Worm (Caenorhabditis elegans) whole organism, early embryonic: ENCODE measurements around the gene fbxa-165.

Source experiments
- B0310.2 ChIP-seq: sonication (generic microtip); optimal IDR thresholded peaks from 2 replicates; lab custom pipeline; 2016; ENCODE audit warnings: mild to moderate bottlenecking, missing genetic modification characterization, missing compliant biosample characterization
- F13C5.2 ChIP-seq: sonication (generic microtip); optimal IDR thresholded peaks from 2 replicates; lab custom pipeline; 2017; ENCODE audit warnings: mild to moderate bottlenecking, missing genetic modification characterization, inconsistent platforms, missing compliant biosample characterization
- aly-1 ChIP-seq: sonication (generic microtip); optimal IDR thresholded peaks from 2 replicates; lab custom pipeline; 2016; ENCODE audit warnings: missing genetic modification characterization, missing compliant biosample characterization
- ama-1 ChIP-seq: fragments of 150-350 bp; optimal IDR thresholded peaks from 2 replicates; lab custom pipeline; 2014
- ceh-13 ChIP-seq: fragments of 200-800 bp; sonication (Bioruptor generic); optimal IDR thresholded peaks from 2 replicates; lab custom pipeline; 2018; ENCODE audit warnings: mild to moderate bottlenecking, missing genetic modification characterization, missing compliant biosample characterization
- ceh-36 ChIP-seq: sonication (generic microtip); optimal IDR thresholded peaks from 2 replicates; lab custom pipeline; 2016; ENCODE audit warnings: missing genetic modification characterization, inconsistent platforms, missing compliant biosample characterization
- ets-7 ChIP-seq: sonication (generic microtip); optimal IDR thresholded peaks from 2 replicates; lab custom pipeline; 2016; ENCODE audit warnings: missing genotype, missing genetic modification characterization, missing compliant biosample characterization
- flt-1 ChIP-seq: fragments of 200-800 bp; sonication (Bioruptor generic); IDR thresholded peaks from 2 replicates; pipeline ENCODE4 v1.3.6; 2022; ENCODE audit warnings: missing genetic modification characterization, missing compliant biosample characterization
- hmbx-1 ChIP-seq: sonication (generic microtip); optimal IDR thresholded peaks from 2 replicates; lab custom pipeline; 2016; ENCODE audit warnings: mild to moderate bottlenecking, missing genetic modification characterization, missing compliant biosample characterization
- hmg-4 ChIP-seq: fragments of 200-800 bp; sonication (Bioruptor generic); optimal IDR thresholded peaks from 2 replicates; lab custom pipeline; 2018; ENCODE audit warnings: mild to moderate bottlenecking, missing genetic modification characterization, missing compliant biosample characterization
- hnd-1 ChIP-seq: sonication (generic microtip); optimal IDR thresholded peaks from 2 replicates; lab custom pipeline; 2016; ENCODE audit warnings: missing genetic modification characterization, missing compliant biosample characterization
- pes-1 ChIP-seq: fragments of 200-800 bp; sonication (Bioruptor generic); IDR thresholded peaks from 2 replicates; pipeline ENCODE4 v1.3.6; 2022; ENCODE audit warnings: missing genetic modification reagents, missing genetic modification characterization, missing compliant biosample characterization
- scrt-1 ChIP-seq: fragments of 200-800 bp; sonication (Bioruptor generic); IDR thresholded peaks from 2 replicates; pipeline ENCODE4 v1.3.6; 2022; ENCODE audit warnings: missing genetic modification characterization, missing compliant biosample characterization
- sea-1 ChIP-seq: fragments of 200-800 bp; sonication (Bioruptor generic); conservative IDR thresholded peaks from 2 replicates; pipeline ENCODE4 v1.3.6; 2022; ENCODE audit warnings: missing genetic modification characterization, missing compliant biosample characterization
- tbx-11 ChIP-seq: fragments of 200-800 bp; sonication (Bioruptor generic); IDR thresholded peaks from 2 replicates; pipeline ENCODE4 v1.3.6; 2022; ENCODE audit warnings: missing genetic modification characterization, missing compliant biosample characterization
- tbx-37 ChIP-seq: fragments of 200-800 bp; sonication (Bioruptor generic); conservative IDR thresholded peaks from 2 replicates; pipeline ENCODE4 v1.3.6; 2022; ENCODE audit warnings: missing genetic modification reagents, missing genetic modification characterization, missing compliant biosample characterization
- tra-4 ChIP-seq: sonication (generic microtip); optimal IDR thresholded peaks from 2 replicates; lab custom pipeline; 2017; ENCODE audit warnings: missing genetic modification characterization, missing compliant biosample characterization

Gene fbxa-165

ce11 chrII:1651804-1652203 is 35.5 kb upstream of the fbxa-165 start, which contains the start of gene fbxb-16:
Gene fbxb-16, minus strand, starts transcription at chrII:1651904.
- TF ChIP-seq hmbx-1 (tag; lab: Kevin White, UChicago) (no peak), ceh-13 (no peak), scrt-1 (GFP tag; lab: Robert Waterston, UW) (no peak)

ce11 chrII:1650502-1650901 is 34.2 kb upstream of the fbxa-165 start, which contains the start of gene fbxb-20:
Gene fbxb-20, minus strand, starts transcription at chrII:1650602.
- no peak for TF ChIP-seq scrt-1 (GFP tag; lab: Robert Waterston, UW)
- TF ChIP-seq B0310.2 = no peak
- TF ChIP-seq tra-4 (tag; lab: Kevin White, UChicago) = no peak
- TF ChIP-seq hmg-4 (GFP tag; lab: Kevin White, UChicago) = no peak
- TF ChIP-seq hmbx-1 (tag; lab: Kevin White, UChicago) = no peak
- TF ChIP-seq ets-7 (tag; lab: Kevin White, UChicago) = no peak
- no peak for TF ChIP-seq flt-1 (GFP tag; lab: Robert Waterston, UW)
- no peak for TF ChIP-seq hnd-1 (tag; lab: Kevin White, UChicago)
- no peak for TF ChIP-seq sea-1 (GFP tag; lab: Robert Waterston, UW)
- TF ChIP-seq F13C5.2 (tag; lab: Kevin White, UChicago) = no peak
- TF ChIP-seq ceh-13 = no peak
- no peak for TF ChIP-seq ama-1 (lab: Kevin White, UChicago)
- TF ChIP-seq tbx-11 (GFP tag; lab: Robert Waterston, UW) = no peak
- no peak for TF ChIP-seq pes-1 (GFP tag; lab: Robert Waterston, UW)
- TF ChIP-seq ceh-36 (tag; lab: Kevin White, UChicago) = no peak
- TF ChIP-seq tbx-37 (GFP tag; lab: Robert Waterston, UW) = no peak
- no peak for TF ChIP-seq aly-1 (tag; lab: Kevin White, UChicago)

- TF ChIP-seq aly-1 (tag; lab: Kevin White, UChicago) (no peak), sea-1 (GFP tag; lab: Robert Waterston, UW) (no peak), B0310.2 (no peak), hmg-4 (GFP tag; lab: Kevin White, UChicago) (no peak), flt-1 (GFP tag; lab: Robert Waterston, UW) (no peak), ceh-13 (no peak), ceh-36 (tag; lab: Kevin White, UChicago) (no peak), tra-4 (tag; lab: Kevin White, UChicago) (no peak), tbx-11 (GFP tag; lab: Robert Waterston, UW) (no peak), hmbx-1 (tag; lab: Kevin White, UChicago) (no peak), F13C5.2 (tag; lab: Kevin White, UChicago) (no peak), hnd-1 (tag; lab: Kevin White, UChicago) (no peak), tbx-37 (GFP tag; lab: Robert Waterston, UW) (no peak), ama-1 (lab: Kevin White, UChicago) (no peak), ets-7 (tag; lab: Kevin White, UChicago) (no peak), pes-1 (GFP tag; lab: Robert Waterston, UW) (no peak), scrt-1 (GFP tag; lab: Robert Waterston, UW) (no peak)
Observed at ce11 chrII:1648768-1649167, 32.5 kb upstream of the fbxa-165 start, which contains the start of gene fbxb-21. Gene fbxb-21, minus strand, starts transcription at chrII:1648868.

- no peak for TF ChIP-seq hnd-1 (tag; lab: Kevin White, UChicago)
- TF ChIP-seq sea-1 (GFP tag; lab: Robert Waterston, UW) = no peak
- no peak for TF ChIP-seq ceh-36 (tag; lab: Kevin White, UChicago)
- no peak for TF ChIP-seq flt-1 (GFP tag; lab: Robert Waterston, UW)
- TF ChIP-seq scrt-1 (GFP tag; lab: Robert Waterston, UW) = no peak
- TF ChIP-seq ceh-13 = no peak
- no peak for TF ChIP-seq hmbx-1 (tag; lab: Kevin White, UChicago)
- no peak for TF ChIP-seq tra-4 (tag; lab: Kevin White, UChicago)
Observed at ce11 chrII:1646199-1646598, 29.9 kb upstream of the fbxa-165 start, which contains the start of gene ZC204.17. Gene ZC204.17, minus strand, starts transcription at chrII:1646299.

- TF ChIP-seq scrt-1 (GFP tag; lab: Robert Waterston, UW) = no peak
- no peak for TF ChIP-seq hmbx-1 (tag; lab: Kevin White, UChicago)
- no peak for TF ChIP-seq ets-7 (tag; lab: Kevin White, UChicago)
- TF ChIP-seq F13C5.2 (tag; lab: Kevin White, UChicago) = no peak
- TF ChIP-seq ceh-13 = no peak
- no peak for TF ChIP-seq tra-4 (tag; lab: Kevin White, UChicago)
- no peak for TF ChIP-seq flt-1 (GFP tag; lab: Robert Waterston, UW)
- TF ChIP-seq aly-1 (tag; lab: Kevin White, UChicago) = no peak
- no peak for TF ChIP-seq hmg-4 (GFP tag; lab: Kevin White, UChicago)
- TF ChIP-seq ceh-36 (tag; lab: Kevin White, UChicago) = no peak
- no peak for TF ChIP-seq tbx-37 (GFP tag; lab: Robert Waterston, UW)
- TF ChIP-seq B0310.2 = no peak
- no peak for TF ChIP-seq tbx-11 (GFP tag; lab: Robert Waterston, UW)
- no peak for TF ChIP-seq ama-1 (lab: Kevin White, UChicago)
- no peak for TF ChIP-seq sea-1 (GFP tag; lab: Robert Waterston, UW)
- no peak for TF ChIP-seq pes-1 (GFP tag; lab: Robert Waterston, UW)
Observed at ce11 chrII:1644777-1645348, 28.6 kb upstream of the fbxa-165 start, which contains the start of gene ZC204.6. Gene ZC204.6, minus strand, starts transcription at chrII:1644827.

- TF ChIP-seq hnd-1 (tag; lab: Kevin White, UChicago) = no peak
- TF ChIP-seq ceh-13 = no peak
- no peak for TF ChIP-seq aly-1 (tag; lab: Kevin White, UChicago)
- TF ChIP-seq F13C5.2 (tag; lab: Kevin White, UChicago) = no peak
- no peak for TF ChIP-seq ceh-36 (tag; lab: Kevin White, UChicago)
- no peak for TF ChIP-seq sea-1 (GFP tag; lab: Robert Waterston, UW)
- no peak for TF ChIP-seq flt-1 (GFP tag; lab: Robert Waterston, UW)
- no peak for TF ChIP-seq hmg-4 (GFP tag; lab: Kevin White, UChicago)
- no peak for TF ChIP-seq B0310.2
- TF ChIP-seq ets-7 (tag; lab: Kevin White, UChicago) = no peak
- no peak for TF ChIP-seq tra-4 (tag; lab: Kevin White, UChicago)
- no peak for TF ChIP-seq tbx-37 (GFP tag; lab: Robert Waterston, UW)
- TF ChIP-seq pes-1 (GFP tag; lab: Robert Waterston, UW) = no peak
- TF ChIP-seq ama-1 (lab: Kevin White, UChicago) = no peak
- no peak for TF ChIP-seq scrt-1 (GFP tag; lab: Robert Waterston, UW)
- TF ChIP-seq hmbx-1 (tag; lab: Kevin White, UChicago) = no peak
- no peak for TF ChIP-seq tbx-11 (GFP tag; lab: Robert Waterston, UW)
Observed at ce11 chrII:1640496-1640895, 24.2 kb upstream of the fbxa-165 start, which contains the start of gene srh-72. Gene srh-72, minus strand, starts transcription at chrII:1640596.
